Worm (Caenorhabditis elegans): ENCODE data around the gene mnk-1.
A peak's percentile ranks its signal among the peaks of the same experiment; 100 is the strongest.

Gene mnk-1

ce11 chrII:10547803-10548693, 6.8 kb downstream of the mnk-1 start (continued):
- no peak for TF ChIP-seq R02D3.7 (tag; optimal IDR thresholded peaks at IDR 0.05)

DNA sequence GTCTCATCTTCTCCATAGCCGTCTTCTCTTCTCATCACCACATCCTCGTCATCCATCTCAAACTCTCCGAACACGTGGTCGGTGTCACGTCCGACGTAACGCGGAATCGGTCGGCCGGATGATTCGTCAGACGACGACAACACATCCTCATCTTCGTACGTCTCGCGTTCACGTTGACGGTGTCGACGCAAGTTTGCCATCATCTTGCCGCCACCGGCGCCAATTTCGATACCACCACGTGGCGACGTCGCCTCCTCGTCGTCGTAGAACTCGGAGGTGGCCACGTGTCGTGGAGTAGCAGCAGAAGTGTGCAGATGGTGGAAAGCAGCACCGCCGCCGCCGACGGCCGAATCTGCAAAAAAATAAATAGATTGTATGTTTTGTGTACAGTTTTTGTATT, 7.5 kb downstream of the mnk-1 start:
- peak; percentile 0 for TF ChIP-seq nhr-129 (tag; optimal IDR thresholded peaks at IDR 0.05)
- no peak for TF ChIP-seq skn-1 (tag; optimal IDR thresholded peaks at IDR 0.05)

DNA sequence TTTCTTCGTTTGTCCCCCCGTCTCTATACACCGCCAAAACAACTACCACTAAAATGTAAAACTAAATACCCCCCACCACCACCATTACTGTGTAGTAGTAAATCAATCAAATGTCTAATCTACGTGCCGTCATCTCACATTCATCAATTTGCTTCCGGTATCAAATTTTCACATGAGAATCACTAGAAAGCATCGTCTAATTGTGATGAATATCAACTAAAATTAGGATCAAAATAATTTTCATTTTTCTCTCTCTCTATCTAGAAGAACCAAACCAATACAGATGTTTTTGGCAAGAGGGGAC, 8.1 kb downstream of the mnk-1 start:
- TF ChIP-seq nhr-25 (tag; optimal IDR thresholded peaks at IDR 0.05) = no peak
- TF ChIP-seq ztf-4 (tag; optimal IDR thresholded peaks at IDR 0.05) = peak; percentile 48
- peak; percentile 83 for TF ChIP-seq ama-1 (optimal IDR thresholded peaks at IDR 0.05)
- no peak for TF ChIP-seq F13H6.1 (tag; optimal IDR thresholded peaks at IDR 0.05)
- TF ChIP-seq alr-1 (tag; optimal IDR thresholded peaks at IDR 0.05) = no peak
- TF ChIP-seq C34F6.9 (tag; optimal IDR thresholded peaks at IDR 0.05) = peak; percentile 9
- TF ChIP-seq lsy-2 (tag; optimal IDR thresholded peaks at IDR 0.05) = peak in 1 of 2 experiments; percentile 43
- peak; percentile 19 for TF ChIP-seq unc-55 (GFP tag; optimal IDR thresholded peaks at IDR 0.05)

DNA sequence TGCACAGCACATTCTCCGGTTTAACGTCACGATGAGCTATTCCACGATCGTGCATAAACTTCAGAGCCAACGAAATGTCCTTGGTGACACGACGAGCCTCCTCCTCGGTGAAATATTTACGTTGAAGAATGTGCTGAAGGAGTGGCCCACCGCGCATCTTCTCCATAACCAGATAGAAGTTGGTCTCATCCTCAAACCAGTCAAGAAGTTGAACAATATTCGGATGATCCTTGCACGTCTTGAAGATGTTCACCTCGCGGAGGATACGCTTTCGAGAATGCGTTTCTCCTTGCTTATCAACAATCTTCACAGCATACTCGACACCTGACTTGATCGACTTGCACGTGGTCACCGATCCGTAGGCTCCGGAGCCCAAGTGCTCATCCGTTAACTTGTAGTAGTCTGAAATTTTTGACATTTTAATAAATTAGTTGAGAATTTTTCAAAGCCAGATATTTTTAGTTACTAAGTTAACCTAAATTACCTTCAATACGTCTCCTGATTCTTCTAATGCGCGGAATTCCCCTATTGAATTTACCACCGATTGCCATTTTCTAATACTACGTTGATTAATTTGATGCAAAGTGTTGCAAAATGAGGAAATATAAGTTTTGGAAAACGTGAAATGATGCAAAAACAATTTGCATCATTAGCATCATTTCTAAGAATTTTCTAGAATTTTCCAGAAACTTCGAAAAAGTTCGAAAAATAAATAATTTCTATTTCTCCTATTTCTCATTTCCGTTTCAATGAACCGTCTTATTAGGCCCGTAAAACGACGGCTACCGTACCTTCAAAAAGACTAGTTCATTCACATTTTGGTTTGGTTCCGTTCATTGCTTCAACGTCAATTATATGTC, 8.7 kb downstream of the mnk-1 start:
- TF ChIP-seq sma-3 (GFP tag; optimal IDR thresholded peaks at IDR 0.05) = peak; percentile 25
- TF ChIP-seq Y55F3AM.14 (GFP tag; optimal IDR thresholded peaks at IDR 0.05) = peak; percentile 20
- peak; percentile 59 for TF ChIP-seq ztf-4 (tag; optimal IDR thresholded peaks at IDR 0.05)
- TF ChIP-seq nhr-10 (tag; optimal IDR thresholded peaks at IDR 0.05) = no peak
- TF ChIP-seq unc-62 (GFP tag; optimal IDR thresholded peaks at IDR 0.05) = no peak
- TF ChIP-seq nhr-129 (tag; optimal IDR thresholded peaks at IDR 0.05) = peak; percentile 22
- no peak for TF ChIP-seq lin-39 (tag; optimal IDR thresholded peaks at IDR 0.05)
- peak; percentile 7 for TF ChIP-seq nhr-21 (tag; optimal IDR thresholded peaks at IDR 0.05)

ce11 chrII:10545213-10545612, 9.6 kb downstream of the mnk-1 start:
- TF ChIP-seq mdl-1 (tag; optimal IDR thresholded peaks at IDR 0.05) (peak in 1 of 2 experiments; percentile 8), lin-13 (GFP tag; optimal IDR thresholded peaks at IDR 0.05) (peak; percentile 17), ama-1 (optimal IDR thresholded peaks at IDR 0.05) (peak; percentile 77), ceh-82 (tag; optimal IDR thresholded peaks at IDR 0.05) (no peak)

DNA sequence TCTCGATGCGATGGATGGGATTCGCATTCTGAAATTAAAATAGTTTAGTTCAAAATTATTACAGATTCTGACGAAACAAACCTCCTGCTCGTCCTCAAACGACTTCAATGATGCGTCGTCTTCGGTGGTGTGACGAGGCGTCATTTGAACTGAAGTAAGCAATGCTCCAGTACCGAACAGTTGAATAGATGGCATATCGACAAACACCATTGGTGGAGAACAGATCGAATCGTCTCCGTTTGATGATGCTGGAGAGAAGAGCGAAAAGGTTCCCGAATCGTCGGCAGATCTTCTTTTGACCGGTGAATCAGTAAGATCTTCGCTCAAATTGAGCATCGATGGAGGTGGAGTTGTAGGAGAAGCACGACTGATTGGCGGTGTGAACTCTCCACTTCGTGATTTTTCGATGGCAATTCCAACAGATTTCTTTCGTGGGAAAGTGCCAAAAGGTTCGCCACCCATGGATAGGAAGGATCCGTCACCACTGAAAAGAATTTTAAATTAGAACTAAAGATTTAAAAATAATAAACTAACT, 10.4 kb downstream of the mnk-1 start:
- TF ChIP-seq ama-1 (optimal IDR thresholded peaks at IDR 0.05) = no peak
- TF ChIP-seq lin-11 (tag; optimal IDR thresholded peaks at IDR 0.05) = peak; percentile 11
- TF ChIP-seq nhr-129 (tag; optimal IDR thresholded peaks at IDR 0.05) = peak; percentile 33

- TF ChIP-seq sma-3 (GFP tag; optimal IDR thresholded peaks at IDR 0.05) (peak; percentile 36), crh-2 (tag; optimal IDR thresholded peaks at IDR 0.05) (peak; percentile 1), nhr-23 (tag; optimal IDR thresholded peaks at IDR 0.05) (no peak), sma-9 (GFP tag; optimal IDR thresholded peaks at IDR 0.05) (peak; percentile 35), sma-9 (tag; optimal IDR thresholded peaks at IDR 0.05) (no peak), nhr-25 (tag; optimal IDR thresholded peaks at IDR 0.05) (peak; percentile 28)
These were observed 11.2 kb downstream of the mnk-1 start for ce11 chrII:10543457-10544137.

Measured in whole organism, L2 larva.